Worm (Caenorhabditis elegans) whole organism, L4 larva: ENCODE measurements around the gene kreg-1.

Experiments used
- F10B5.3 ChIP-seq: sonication (generic microtip); optimal IDR thresholded peaks from 2 replicates; lab custom pipeline; 2016; ENCODE audit warnings: mild to moderate bottlenecking, missing genetic modification characterization, missing compliant biosample characterization
- T26A8.4 ChIP-seq: fragments of 200-800 bp; sonication (Bioruptor generic); IDR thresholded peaks from 2 replicates; pipeline ENCODE4 v1.3.6; 2022; ENCODE audit warnings: missing genetic modification characterization, missing compliant biosample characterization
- ZK337.2 ChIP-seq: fragments of 200-800 bp; sonication (Bioruptor generic); IDR thresholded peaks from 2 replicates; pipeline ENCODE4 v1.3.6; 2022; ENCODE audit warnings: missing genetic modification reagents, missing genetic modification characterization, missing compliant biosample characterization
- aly-2 ChIP-seq: sonication (generic microtip); optimal IDR thresholded peaks from 2 replicates; lab custom pipeline; 2018; ENCODE audit warnings: missing biosample characterization, missing genetic modification characterization
- ceh-20 ChIP-seq: fragments of 200-800 bp; sonication (Bioruptor generic); IDR thresholded peaks from 2 replicates; pipeline ENCODE4 v1.3.6; 2022; ENCODE audit warnings: missing genetic modification reagents, missing genetic modification characterization, missing compliant biosample characterization
- ceh-62 ChIP-seq: sonication (generic microtip); optimal IDR thresholded peaks from 2 replicates; lab custom pipeline; 2017; ENCODE audit warnings: missing biosample characterization, missing genetic modification characterization
- cey-2 ChIP-seq: sonication (generic microtip); optimal IDR thresholded peaks from 3 replicates; lab custom pipeline; 2017; ENCODE audit warnings: missing genetic modification characterization, mild to moderate bottlenecking, missing compliant biosample characterization, antibody characterized with exemption, borderline replicate concordance; ENCODE audit not compliant: insufficient read depth
- daf-16 ChIP-seq, 3 experiments: sonication (generic microtip); optimal IDR thresholded peaks; 2 replicates each; lab custom pipeline; 2016 to 2017; ENCODE audit warnings: missing genetic modification characterization in 3 of 3, missing genetic modification reagents in 3 of 3, mild to moderate bottlenecking in 2 of 3, missing compliant biosample characterization in 2 of 3, missing biosample characterization in 1 of 3, moderate library complexity in 1 of 3
- daf-19 ChIP-seq: fragments of 200-800 bp; sonication (Bioruptor generic); conservative IDR thresholded peaks from 2 replicates; pipeline ENCODE4 v1.3.6; 2022; ENCODE audit warnings: missing genetic modification characterization, missing compliant biosample characterization
- dmd-6 ChIP-seq: fragments of 200-800 bp; sonication (Bioruptor generic); IDR thresholded peaks from 2 replicates; pipeline ENCODE4 v1.3.6; 2022; ENCODE audit warnings: missing genetic modification reagents, missing genetic modification characterization, missing compliant biosample characterization
- dmd-9 ChIP-seq: fragments of 200-800 bp; sonication (Bioruptor generic); IDR thresholded peaks from 2 replicates; pipeline ENCODE4 v1.3.6; 2022; ENCODE audit warnings: missing genetic modification reagents, missing genetic modification characterization, missing compliant biosample characterization
- dve-1 ChIP-seq: sonication (generic microtip); optimal IDR thresholded peaks from 2 replicates; lab custom pipeline; 2017; ENCODE audit warnings: antibody characterized with exemption, mild to moderate bottlenecking, missing genetic modification characterization, missing compliant biosample characterization; ENCODE audit not compliant: insufficient read depth
- hlh-11 ChIP-seq: fragments of 200-800 bp; sonication (Bioruptor generic); optimal IDR thresholded peaks from 2 replicates; lab custom pipeline; 2018; ENCODE audit warnings: mild to moderate bottlenecking, missing genetic modification characterization, missing compliant biosample characterization
- hlh-30 ChIP-seq: sonication (generic microtip); optimal IDR thresholded peaks from 2 replicates; lab custom pipeline; 2017; ENCODE audit warnings: antibody characterized with exemption, mild to moderate bottlenecking, missing genetic modification characterization, missing compliant biosample characterization; ENCODE audit not compliant: insufficient read depth
- hmg-1.1 ChIP-seq: fragments of 200-800 bp; sonication (Bioruptor generic); IDR thresholded peaks from 2 replicates; pipeline ENCODE4 v1.3.6; 2022; ENCODE audit warnings: missing genetic modification reagents, missing genetic modification characterization, missing compliant biosample characterization
- jun-1 ChIP-seq: fragments of 150-350 bp; optimal IDR thresholded peaks from 2 replicates; lab custom pipeline; 2014; ENCODE audit warnings: missing biosample characterization, missing genetic modification reagents, missing genetic modification characterization
- lin-15B ChIP-seq: fragments of 150-350 bp; sonication (generic microtip); optimal IDR thresholded peaks from 3 replicates; lab custom pipeline; 2014; ENCODE audit warnings: missing biosample characterization, missing genetic modification characterization
- lin-38 ChIP-seq: fragments of 200-800 bp; sonication (Bioruptor generic); IDR thresholded peaks from 2 replicates; pipeline ENCODE4 v1.3.6; 2022; ENCODE audit warnings: missing genetic modification reagents, missing genetic modification characterization, missing compliant biosample characterization
- lsy-2 ChIP-seq, 2 experiments: fragments of 150-350 bp in 1 of 2; sonication (generic microtip) in 1 of 2; optimal IDR thresholded peaks; 2 replicates each; lab custom pipeline; 2014 to 2017; ENCODE audit warnings: missing biosample characterization in 2 of 2, missing genetic modification characterization in 2 of 2
- mdl-1 ChIP-seq, 2 experiments: fragments of 150-350 bp in 1 of 2; sonication (generic microtip) in 1 of 2; optimal IDR thresholded peaks; 2 replicates each; lab custom pipeline; 2014 to 2017; ENCODE audit warnings: missing biosample characterization in 2 of 2, missing genetic modification characterization in 2 of 2
- mep-1 ChIP-seq: fragments of 150-350 bp; sonication (generic microtip); optimal IDR thresholded peaks from 3 replicates; lab custom pipeline; 2014; ENCODE audit warnings: missing biosample characterization, missing genetic modification characterization
- mes-2 ChIP-seq: sonication (generic microtip); optimal IDR thresholded peaks from 2 replicates; lab custom pipeline; 2016; ENCODE audit warnings: missing genotype, mild to moderate bottlenecking, missing genetic modification characterization, missing compliant biosample characterization; ENCODE audit not compliant: poor library complexity, severe bottlenecking
- nhr-102 ChIP-seq: sonication (generic microtip); optimal IDR thresholded peaks from 2 replicates; lab custom pipeline; 2016; ENCODE audit warnings: mild to moderate bottlenecking, missing genetic modification characterization, moderate library complexity, missing compliant biosample characterization
- nhr-11 ChIP-seq: fragments of 150-350 bp; optimal IDR thresholded peaks from 2 replicates; lab custom pipeline; 2014; ENCODE audit warnings: missing biosample characterization, missing genetic modification characterization
- nhr-28 ChIP-seq: fragments of 150-350 bp; optimal IDR thresholded peaks from 2 replicates; lab custom pipeline; 2014; ENCODE audit warnings: missing biosample characterization, missing genetic modification characterization
- pha-4 ChIP-seq, 2 experiments: fragments of 150-350 bp in 1 of 2; fragments of 200-800 bp in 1 of 2; sonication (Bioruptor generic) in 1 of 2; IDR thresholded peaks in 1 of 2; optimal IDR thresholded peaks in 1 of 2; 2 replicates each; pipeline versions ENCODE4 v1.3.6 to Lab custom; 2014 to 2022; ENCODE audit warnings: missing genetic modification characterization in 2 of 2, missing genetic modification reagents in 2 of 2, missing biosample characterization in 1 of 2, missing compliant biosample characterization in 1 of 2
- php-3 ChIP-seq: fragments of 200-800 bp; sonication (Bioruptor generic); IDR thresholded peaks from 2 replicates; pipeline ENCODE4 v1.3.6; 2022; ENCODE audit warnings: missing genetic modification reagents, missing genetic modification characterization, missing compliant biosample characterization
- pqm-1 ChIP-seq: sonication (generic microtip); optimal IDR thresholded peaks from 2 replicates; lab custom pipeline; 2017; ENCODE audit warnings: missing biosample characterization, missing genetic modification characterization
- saeg-2 ChIP-seq: fragments of 200-800 bp; sonication (Bioruptor generic); IDR thresholded peaks from 2 replicates; pipeline ENCODE4 v1.3.6; 2022; ENCODE audit warnings: missing genetic modification reagents, missing genetic modification characterization, missing compliant biosample characterization
- sdz-12 ChIP-seq: fragments of 200-800 bp; sonication (Bioruptor generic); optimal IDR thresholded peaks from 2 replicates; lab custom pipeline; 2018; ENCODE audit warnings: mild to moderate bottlenecking, missing genetic modification characterization, missing compliant biosample characterization
- set-16 ChIP-seq: fragments of 200-800 bp; sonication (Bioruptor generic); IDR thresholded peaks from 2 replicates; pipeline ENCODE4 v1.3.6; 2022; ENCODE audit warnings: missing genetic modification reagents, missing genetic modification characterization, missing compliant biosample characterization
- tra-1 ChIP-seq: fragments of 200-800 bp; sonication (Bioruptor generic); IDR thresholded peaks from 2 replicates; pipeline ENCODE4 v1.3.6; 2022; ENCODE audit warnings: missing genetic modification reagents, missing genetic modification characterization, missing compliant biosample characterization
- unc-39 ChIP-seq: sonication (generic microtip); optimal IDR thresholded peaks from 2 replicates; lab custom pipeline; 2017; ENCODE audit warnings: missing biosample characterization, missing genetic modification characterization
- unc-62 ChIP-seq, 3 experiments: fragments of 150-350 bp in 1 of 3; sonication (generic microtip); optimal IDR thresholded peaks in 2 of 3; peaks in 1 of 3; 1 replicate in 1 of 3; 2 replicates in 2 of 3; lab custom pipeline; 2014 to 2017; ENCODE audit warnings: missing biosample characterization in 3 of 3, missing genetic modification characterization in 3 of 3, missing genetic modification reagents in 3 of 3, missing genotype in 1 of 3
- zfp-2 ChIP-seq: sonication (generic microtip); optimal IDR thresholded peaks from 2 replicates; lab custom pipeline; 2016; ENCODE audit warnings: mild to moderate bottlenecking, missing genetic modification characterization, missing compliant biosample characterization
- ztf-11 ChIP-seq: fragments of 150-350 bp; optimal IDR thresholded peaks from 2 replicates; lab custom pipeline; 2014; ENCODE audit warnings: missing biosample characterization, missing genetic modification characterization

Gene kreg-1

ce11 chrX:8719888-8720287 is 10.3 kb downstream of the kreg-1 start:
- TF ChIP-seq daf-16 (GFP tag; optimal IDR thresholded peaks at IDR 0.05; lab: Kevin White, UChicago) (no peak), daf-16 (tag; optimal IDR thresholded peaks at IDR 0.05; lab: Kevin White, UChicago) (peak; percentile 88), nhr-28 (tag; lab: Kevin White, UChicago) (peak; percentile 59), sdz-12 (GFP tag; lab: Kevin White, UChicago) (no peak), ztf-11 (no peak), daf-19 (GFP tag; lab: Robert Waterston, UW) (no peak), lin-15B (tag; lab: Kevin White, UChicago) (no peak), hlh-11 (tag; lab: Kevin White, UChicago) (peak; percentile 50), pqm-1 (tag; lab: Kevin White, UChicago) (peak; percentile 9), mes-2 (no peak), unc-62 (GFP tag; optimal IDR thresholded peaks at IDR 0.05 in 1 of 2; lab: Kevin White, UChicago) (peak in 1 of 2 experiments; percentile 35), unc-62 (tag; optimal IDR thresholded peaks at IDR 0.05; lab: Kevin White, UChicago) (no peak), php-3 (GFP tag; lab: Robert Waterston, UW) (peak; percentile 81), nhr-102 (tag; lab: Kevin White, UChicago) (no peak), mep-1 (tag; lab: Kevin White, UChicago) (peak; percentile 25), jun-1 (tag; lab: Kevin White, UChicago) (no peak), ZK337.2 (GFP tag; lab: Robert Waterston, UW) (no peak), dve-1 (peak; percentile 93), hlh-30 (tag; lab: Kevin White, UChicago) (peak; percentile 45), dmd-6 (GFP tag; lab: Robert Waterston, UW) (peak; percentile 83), mdl-1 (tag; optimal IDR thresholded peaks at IDR 0.05; lab: Kevin White, UChicago) (peak in 1 of 2 experiments; percentile 9), tra-1 (no peak), unc-39 (tag; lab: Kevin White, UChicago) (no peak)

ce11 chrX:8720658-8721057 is 11.1 kb downstream of the kreg-1 start, which contains the start of gene F53A9.9:
TSS of gene F53A9.9 (minus strand) at chrX:8720758.
- TF ChIP-seq nhr-11 (no peak), daf-16 (GFP tag; optimal IDR thresholded peaks at IDR 0.05; lab: Kevin White, UChicago) (no peak), daf-16 (tag; optimal IDR thresholded peaks at IDR 0.05; lab: Kevin White, UChicago) (no peak)

- TF ChIP-seq ceh-20 (GFP tag; lab: Robert Waterston, UW) (no peak), aly-2 (tag; lab: Kevin White, UChicago) (no peak), saeg-2 (GFP tag; lab: Robert Waterston, UW) (no peak), dmd-9 (no peak), lsy-2 (tag; optimal IDR thresholded peaks at IDR 0.05; lab: Kevin White, UChicago) (no peak), zfp-2 (tag; lab: Kevin White, UChicago) (no peak), ceh-62 (no peak), T26A8.4 (GFP tag; lab: Robert Waterston, UW) (no peak), set-16 (GFP tag; lab: Robert Waterston, UW) (no peak), pha-4 (GFP tag; IDR thresholded peaks at IDR 0.05; lab: Robert Waterston, UW) (no peak), pha-4 (tag; optimal IDR thresholded peaks at IDR 0.05; lab: Kevin White, UChicago) (peak; percentile 48), cey-2 (tag; lab: Kevin White, UChicago) (no peak), hmg-1.1 (GFP tag; lab: Robert Waterston, UW) (no peak), F10B5.3 (tag; lab: Kevin White, UChicago) (no peak), lin-38 (GFP tag; lab: Robert Waterston, UW) (no peak), unc-62 (GFP tag; optimal IDR thresholded peaks at IDR 0.05 in 1 of 2; lab: Kevin White, UChicago) (peak in 1 of 2 experiments; percentile 22), unc-62 (tag; optimal IDR thresholded peaks at IDR 0.05; lab: Kevin White, UChicago) (no peak)
These were observed 11.7 kb downstream of the kreg-1 start for ce11 chrX:8721273-8721672.
